Worm (Caenorhabditis elegans): ENCODE data around the gene T12E12.6.

Gene T12E12.6

ce11 chrIV:5535780-5536179 is 38.2 kb downstream of the T12E12.6 start:
- TF ChIP-seq ztf-11 (tag; optimal IDR thresholded peaks at IDR 0.05) (peak in 1 of 2 experiments; percentile 7), lin-14 (GFP tag; optimal IDR thresholded peaks at IDR 0.05) (peak; percentile 44), unc-86 (tag; optimal IDR thresholded peaks at IDR 0.05) (peak; percentile 10), efl-1 (optimal IDR thresholded peaks at IDR 0.05) (no peak), efl-1 (GFP tag; optimal IDR thresholded peaks at IDR 0.05 in 1 of 2) (peak in 1 of 2 experiments; percentile 21), mdl-1 (tag; optimal IDR thresholded peaks at IDR 0.05) (no peak), nhr-90 (tag; optimal IDR thresholded peaks at IDR 0.05; ENCODE audit: poor library complexity) (no peak)

- TF ChIP-seq efl-1 (optimal IDR thresholded peaks at IDR 0.05) (no peak), efl-1 (GFP tag; optimal IDR thresholded peaks at IDR 0.05 in 1 of 2) (peak in 1 of 2 experiments; percentile 76), F16B12.6 (tag; optimal IDR thresholded peaks at IDR 0.05) (no peak), lin-15B (tag; optimal IDR thresholded peaks at IDR 0.05) (no peak), sox-4 (tag; optimal IDR thresholded peaks at IDR 0.05) (no peak), rnt-1 (tag; optimal IDR thresholded peaks at IDR 0.05) (no peak), sptf-1 (tag; optimal IDR thresholded peaks at IDR 0.05) (no peak)
Measured at ce11 chrIV:5534596-5534995, 39.3 kb downstream of the T12E12.6 start.

DNA sequence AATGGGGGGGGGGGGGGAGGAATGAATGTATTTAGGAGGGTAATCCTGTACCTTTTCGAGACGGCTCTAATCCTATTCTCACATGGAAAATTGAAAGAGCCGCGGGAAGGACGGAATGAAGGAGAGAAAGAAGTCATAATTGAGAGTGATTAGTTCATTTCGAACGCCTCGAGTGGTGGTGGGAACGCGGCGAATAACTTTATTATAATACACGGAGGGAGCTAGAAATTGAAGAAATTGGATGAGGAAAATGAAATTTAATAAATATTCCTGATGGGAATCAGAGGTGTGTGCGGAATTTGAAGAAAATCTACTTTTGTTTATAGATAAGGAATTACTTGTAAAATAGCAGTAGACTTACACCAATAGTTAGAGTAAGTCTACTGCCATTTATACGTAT is 40.4 kb downstream of the T12E12.6 start:
- TF ChIP-seq efl-1 (optimal IDR thresholded peaks at IDR 0.05) = no peak
- peak in 1 of 2 experiments; percentile 20 for TF ChIP-seq efl-1 (GFP tag; optimal IDR thresholded peaks at IDR 0.05 in 1 of 2)
- TF ChIP-seq xbp-1 (tag; optimal IDR thresholded peaks at IDR 0.05) = no peak
- no peak for TF ChIP-seq hpl-2 (GFP tag; optimal IDR thresholded peaks at IDR 0.05)
- no peak for TF ChIP-seq unc-62 (GFP tag; optimal IDR thresholded peaks at IDR 0.05)

- TF ChIP-seq pqm-1 (tag; optimal IDR thresholded peaks at IDR 0.05) (no peak), efl-1 (optimal IDR thresholded peaks at IDR 0.05) (no peak), efl-1 (GFP tag; optimal IDR thresholded peaks at IDR 0.05 in 1 of 2) (peak in 1 of 2 experiments; percentile 91)
Measured at ce11 chrIV:5530980-5531379, 43.0 kb downstream of the T12E12.6 start.

- TF ChIP-seq efl-1 (optimal IDR thresholded peaks at IDR 0.05) = no peak
- TF ChIP-seq efl-1 (GFP tag; optimal IDR thresholded peaks at IDR 0.05 in 1 of 2) = peak in 1 of 2 experiments; percentile 6
- peak; percentile 73 for TF ChIP-seq fkh-4 (tag; optimal IDR thresholded peaks at IDR 0.05; ENCODE audit: borderline replicate concordance)
- no peak for TF ChIP-seq irx-1 (tag; optimal IDR thresholded peaks at IDR 0.05)
- TF ChIP-seq dsc-1 (tag; optimal IDR thresholded peaks at IDR 0.05) = peak; percentile 90
Measured at ce11 chrIV:5528285-5528684, 45.6 kb downstream of the T12E12.6 start, which contains the start of gene unc-5. TSS of gene unc-5 (minus strand) at chrIV:5528338.

ce11 chrIV:5526711-5527383 is 47.1 kb downstream of the T12E12.6 start:
- TF ChIP-seq xbp-1 (tag; optimal IDR thresholded peaks at IDR 0.05) (no peak), C16A3.4 (tag; optimal IDR thresholded peaks at IDR 0.05) (no peak), Y116A8C.19 (tag; optimal IDR thresholded peaks at IDR 0.05; ENCODE audit: borderline replicate concordance) (no peak), tlp-1 (tag; optimal IDR thresholded peaks at IDR 0.05) (no peak), rnt-1 (tag; optimal IDR thresholded peaks at IDR 0.05) (no peak), nhr-76 (tag; optimal IDR thresholded peaks at IDR 0.05) (no peak), grh-1 (GFP tag; IDR thresholded peaks at IDR 0.05) (no peak), fos-1 (tag; optimal IDR thresholded peaks at IDR 0.05) (no peak), F16B12.6 (tag; optimal IDR thresholded peaks at IDR 0.05) (no peak), lin-39 (tag; optimal IDR thresholded peaks at IDR 0.05) (no peak), ztf-11 (tag; optimal IDR thresholded peaks at IDR 0.05) (no peak), dpl-1 (GFP tag; optimal IDR thresholded peaks at IDR 0.05) (no peak), sptf-1 (tag; optimal IDR thresholded peaks at IDR 0.05) (no peak), nhr-12 (tag; optimal IDR thresholded peaks at IDR 0.05) (no peak), lin-35 (GFP tag; optimal IDR thresholded peaks at IDR 0.05) (no peak)

ce11 chrIV:5519044-5519443 is 54.9 kb downstream of the T12E12.6 start:
- TF ChIP-seq pax-3 (tag; optimal IDR thresholded peaks at IDR 0.05) = no peak
- no peak for TF ChIP-seq C34B4.2 (tag; optimal IDR thresholded peaks at IDR 0.05)
- TF ChIP-seq mab-9 (GFP tag; IDR thresholded peaks at IDR 0.05) = no peak

Measured in whole organism, L1 larva.